Fruit fly (Drosophila melanogaster) whole organism, embryonic: Measurements from ENCODE around the gene CG33060.

Source experiments
- Antp ChIP-seq: fragments of 200-800 bp; sonication (Bioruptor generic); optimal IDR thresholded peaks from 3 replicates; lab custom pipeline; 2016; ENCODE audit warnings: missing biosample characterization, missing genetic modification characterization
- Asciz ChIP-seq: fragments of 200-800 bp; sonication (Bioruptor generic); optimal IDR thresholded peaks from 2 replicates; lab custom pipeline; 2017; ENCODE audit warnings: missing biosample characterization, mild to moderate bottlenecking, missing genetic modification characterization, missing genetic modification reagents
- BEAF-32 ChIP-seq: fragments of 200-800 bp; sonication (Bioruptor generic); optimal IDR thresholded peaks from 3 replicates; lab custom pipeline; 2017; ENCODE audit warnings: missing biosample characterization, missing genetic modification characterization, mild to moderate bottlenecking, moderate library complexity, missing genetic modification reagents
- Bdp1 ChIP-seq: fragments of 200-800 bp; sonication (Bioruptor generic); optimal IDR thresholded peaks from 3 replicates; lab custom pipeline; 2016; ENCODE audit warnings: missing biosample characterization, missing genetic modification characterization
- CG10431 ChIP-seq: fragments of 200-800 bp; sonication (Bioruptor generic); optimal IDR thresholded peaks from 3 replicates; lab custom pipeline; 2018; ENCODE audit warnings: missing biosample characterization, mild to moderate bottlenecking, missing genetic modification characterization
- CG11504 ChIP-seq: fragments of 200-800 bp; sonication (Bioruptor generic); optimal IDR thresholded peaks from 3 replicates; lab custom pipeline; 2019; ENCODE audit warnings: missing biosample characterization, mild to moderate bottlenecking, missing genetic modification characterization, moderate library complexity
- CG14965 ChIP-seq: fragments of 200-800 bp; sonication (Bioruptor generic); optimal IDR thresholded peaks from 2 replicates; lab custom pipeline; 2016; ENCODE audit warnings: missing biosample characterization, missing genetic modification characterization, borderline replicate concordance
- CG15696 ChIP-seq: fragments of 200-800 bp; sonication (Bioruptor generic); optimal IDR thresholded peaks from 2 replicates; lab custom pipeline; 2019; ENCODE audit warnings: missing biosample characterization, mild to moderate bottlenecking, missing genetic modification characterization, moderate library complexity
- CG17328 ChIP-seq: fragments of 200-800 bp; sonication (Bioruptor generic); IDR thresholded peaks from 2 replicates; pipeline ENCODE4 v1.3.6; 2022; ENCODE audit warnings: missing biosample characterization, missing genetic modification characterization
- CG2712 ChIP-seq: fragments of 200-800 bp; optimal IDR thresholded peaks from 3 replicates; lab custom pipeline; 2019; ENCODE audit warnings: missing biosample characterization, mild to moderate bottlenecking, missing genetic modification characterization, moderate library complexity
- CG2889 ChIP-seq: fragments of 200-800 bp; sonication (Bioruptor generic); IDR thresholded peaks from 3 replicates; pipeline ENCODE4 v1.3.6; 2022; ENCODE audit warnings: missing biosample characterization, missing genetic modification characterization
- CG3726 ChIP-seq: fragments of 200-800 bp; sonication (Bioruptor generic); IDR thresholded peaks from 3 replicates; pipeline ENCODE4, ENCODE4 v1.3.6; 2022; ENCODE audit warnings: missing biosample characterization, missing genetic modification characterization
- CG3995 ChIP-seq: fragments of 200-800 bp; sonication (Bioruptor generic); optimal IDR thresholded peaks from 3 replicates; lab custom pipeline; 2016; ENCODE audit warnings: missing biosample characterization, missing genetic modification characterization
- CG4328 ChIP-seq: fragments of 200-800 bp; sonication (Bioruptor generic); optimal IDR thresholded peaks from 3 replicates; lab custom pipeline; 2017; ENCODE audit warnings: missing biosample characterization, missing genetic modification reagents, missing genetic modification characterization
- CG4730 ChIP-seq: fragments of 200-800 bp; sonication (Bioruptor generic); IDR thresholded peaks from 2 replicates; pipeline ENCODE4 v1.3.6; 2022; ENCODE audit warnings: missing biosample characterization, missing genetic modification characterization
- CG5180 ChIP-seq: fragments of 200-800 bp; sonication (Bioruptor generic); optimal IDR thresholded peaks from 3 replicates; lab custom pipeline; 2017; ENCODE audit warnings: missing biosample characterization, missing genetic modification characterization, mild to moderate bottlenecking, moderate library complexity, missing genetic modification reagents
- CG6272 ChIP-seq: fragments of 200-800 bp; sonication (Bioruptor generic); IDR thresholded peaks from 2 replicates; pipeline ENCODE4 v1.3.6; 2022; ENCODE audit warnings: missing biosample characterization, missing genetic modification characterization
- CG7271 ChIP-seq: fragments of 200-800 bp; sonication (Bioruptor generic); optimal IDR thresholded peaks from 2 replicates; lab custom pipeline; 2018; ENCODE audit warnings: missing biosample characterization, mild to moderate bottlenecking, missing genetic modification characterization, moderate library complexity
- CG7987 ChIP-seq: fragments of 200-800 bp; sonication (Bioruptor generic); optimal IDR thresholded peaks from 2 replicates; lab custom pipeline; 2018; ENCODE audit warnings: missing biosample characterization, mild to moderate bottlenecking, missing genetic modification characterization, moderate library complexity
- CG8478 ChIP-seq: fragments of >200 bp; optimal IDR thresholded peaks from 2 replicates; lab custom pipeline; 2018
- Dad ChIP-seq: fragments of 200-800 bp; sonication (Bioruptor generic); optimal IDR thresholded peaks from 3 replicates; lab custom pipeline; 2016; ENCODE audit warnings: missing biosample characterization, missing genetic modification characterization
- Eip74EF ChIP-seq, 2 experiments: fragments of 200-800 bp in 1 of 2; fragments of >200 bp in 1 of 2; sonication (Bioruptor generic) in 1 of 2; optimal IDR thresholded peaks; 2 replicates each; lab custom pipeline; 2017 to 2019; ENCODE audit warnings: missing biosample characterization in 2 of 2, missing genetic modification characterization in 2 of 2, mild to moderate bottlenecking in 1 of 2, moderate library complexity in 1 of 2
- HHEX ChIP-seq: fragments of 200-800 bp; sonication (Bioruptor generic); optimal IDR thresholded peaks from 3 replicates; lab custom pipeline; 2017; ENCODE audit warnings: missing biosample characterization, mild to moderate bottlenecking, missing genetic modification characterization, missing genetic modification reagents
- HmgZ ChIP-seq: fragments of 200-800 bp; sonication (Bioruptor generic); optimal IDR thresholded peaks from 2 replicates; lab custom pipeline; 2018; ENCODE audit warnings: missing biosample characterization, mild to moderate bottlenecking, missing genetic modification characterization
- Hr39 ChIP-seq: fragments of >200 bp; optimal IDR thresholded peaks from 2 replicates; lab custom pipeline; 2017
- Side ChIP-seq: fragments of 200-800 bp; sonication (Bioruptor generic); optimal IDR thresholded peaks from 2 replicates; lab custom pipeline; 2016; ENCODE audit warnings: missing biosample characterization, missing genetic modification characterization
- Sin3A ChIP-seq: fragments of >200 bp; optimal IDR thresholded peaks from 2 replicates; lab custom pipeline; 2018
- Sox102F ChIP-seq: fragments of 200-800 bp; sonication (Bioruptor generic); optimal IDR thresholded peaks from 2 replicates; lab custom pipeline; 2018; ENCODE audit warnings: missing biosample characterization, mild to moderate bottlenecking, missing genetic modification characterization, moderate library complexity
- Trl ChIP-seq, 3 experiments: fragments of >200 bp in 2 of 3; fragments of 200-800 bp in 1 of 3; sonication (Bioruptor generic) in 1 of 3; optimal IDR thresholded peaks; 2 replicates in 1 of 3; 3 replicates in 2 of 3; lab custom pipeline; 2016 to 2017; ENCODE audit warnings: missing biosample characterization in 1 of 3, missing genetic modification characterization in 1 of 3
- aop ChIP-seq: fragments of 200-800 bp; sonication (Bioruptor generic); IDR thresholded peaks from 2 replicates; pipeline ENCODE4 v1.3.6; 2022; ENCODE audit warnings: missing biosample characterization, missing genetic modification characterization
- ase ChIP-seq: fragments of 200-800 bp; sonication (Bioruptor generic); IDR thresholded peaks from 3 replicates; pipeline ENCODE4 v1.3.6; 2022; ENCODE audit warnings: missing biosample characterization, missing genetic modification characterization
- bab2 ChIP-seq: fragments of 200-800 bp; sonication (Bioruptor generic); optimal IDR thresholded peaks from 2 replicates; lab custom pipeline; 2016; ENCODE audit warnings: missing biosample characterization, missing genetic modification characterization
- bigmax ChIP-seq: fragments of 200-800 bp; sonication (Bioruptor generic); optimal IDR thresholded peaks from 2 replicates; lab custom pipeline; 2018; ENCODE audit warnings: missing biosample characterization, mild to moderate bottlenecking, missing genetic modification characterization
- cas ChIP-seq: fragments of 200-800 bp; sonication (Bioruptor generic); IDR thresholded peaks from 2 replicates; pipeline ENCODE4 v1.3.6; 2022; ENCODE audit warnings: missing biosample characterization, missing genetic modification characterization
- chm ChIP-seq: fragments of 200-800 bp; sonication (Bioruptor generic); IDR thresholded peaks from 2 replicates; pipeline ENCODE4 v1.3.6; 2022; ENCODE audit warnings: missing biosample characterization, missing genetic modification characterization
- crp ChIP-seq, 2 experiments: fragments of 200-800 bp; sonication (Bioruptor generic); optimal IDR thresholded peaks; 2 replicates in 1 of 2; 3 replicates in 1 of 2; lab custom pipeline; 2017; ENCODE audit warnings: missing biosample characterization in 2 of 2, missing genetic modification characterization in 2 of 2, mild to moderate bottlenecking in 1 of 2, moderate library complexity in 1 of 2
- hbn ChIP-seq: fragments of 200-800 bp; sonication (Bioruptor generic); IDR thresholded peaks from 2 replicates; pipeline ENCODE4 v1.3.6; 2022; ENCODE audit warnings: missing biosample characterization, missing genetic modification characterization; ENCODE audit not compliant: partially characterized antibody
- lola ChIP-seq, 3 experiments: fragments of >200 bp in 2 of 3; fragments of 200-800 bp in 1 of 3; sonication (Bioruptor generic) in 1 of 3; optimal IDR thresholded peaks; 2 replicates each; lab custom pipeline; 2017 to 2019; ENCODE audit warnings: missing biosample characterization in 3 of 3, missing genetic modification characterization in 3 of 3, mild to moderate bottlenecking in 1 of 3, moderate library complexity in 1 of 3
- mld ChIP-seq: fragments of 200-800 bp; sonication (Bioruptor generic); IDR thresholded peaks from 3 replicates; pipeline ENCODE4 v1.3.6; 2022; ENCODE audit warnings: missing biosample characterization, missing genetic modification characterization; ENCODE audit not compliant: partially characterized antibody
- onecut ChIP-seq: fragments of 200-800 bp; sonication (Bioruptor generic); IDR thresholded peaks from 2 replicates; pipeline ENCODE4 v1.3.6; 2022; ENCODE audit warnings: missing biosample characterization, missing genetic modification characterization
- pan ChIP-seq, 4 experiments: fragments of >200 bp in 3 of 4; fragments of 200-800 bp in 1 of 4; sonication (Bioruptor generic) in 1 of 4; optimal IDR thresholded peaks in 3 of 4; IDR thresholded peaks in 1 of 4; 2 replicates each; pipeline versions ENCODE4 v1.3.6 to Lab custom; 2017 to 2022; ENCODE audit warnings: missing biosample characterization in 2 of 4, missing genetic modification characterization in 2 of 4, mixed read lengths in 1 of 4
- peb ChIP-seq: fragments of 200-800 bp; sonication (Bioruptor generic); IDR thresholded peaks from 2 replicates; pipeline ENCODE4 v1.3.6; 2022; ENCODE audit warnings: missing biosample characterization, missing genetic modification characterization
- prd ChIP-seq, 3 experiments: fragments of >200 bp in 2 of 3; fragments of 200-800 bp in 1 of 3; sonication (Bioruptor generic) in 1 of 3; optimal IDR thresholded peaks in 2 of 3; IDR thresholded peaks in 1 of 3; 2 replicates in 2 of 3; 3 replicates in 1 of 3; pipeline versions ENCODE4 v1.3.6 to Lab custom; 2017 to 2022; ENCODE audit warnings: missing biosample characterization in 1 of 3, missing genetic modification characterization in 1 of 3
- sens-2 ChIP-seq: fragments of 200-800 bp; sonication (Bioruptor generic); IDR thresholded peaks from 2 replicates; pipeline ENCODE4 v1.3.6; 2022; ENCODE audit warnings: missing biosample characterization, missing genetic modification characterization
- sima ChIP-seq: fragments of 200-800 bp; sonication (Bioruptor generic); optimal IDR thresholded peaks from 2 replicates; lab custom pipeline; 2016; ENCODE audit warnings: missing biosample characterization, missing genetic modification characterization
- tx ChIP-seq: fragments of 200-800 bp; sonication (Bioruptor generic); optimal IDR thresholded peaks from 2 replicates; lab custom pipeline; 2016; ENCODE audit warnings: missing biosample characterization, missing genetic modification characterization
- wek ChIP-seq: fragments of 200-800 bp; sonication (Bioruptor generic); optimal IDR thresholded peaks from 3 replicates; lab custom pipeline; 2018; ENCODE audit warnings: missing biosample characterization, mild to moderate bottlenecking, missing genetic modification characterization, moderate library complexity
- zen2 ChIP-seq: fragments of 200-800 bp; sonication (Bioruptor generic); IDR thresholded peaks from 3 replicates; pipeline ENCODE4 v1.3.6; 2022; ENCODE audit warnings: missing biosample characterization, missing genetic modification characterization; ENCODE audit not compliant: partially characterized antibody

CG33060 gene

DNA sequence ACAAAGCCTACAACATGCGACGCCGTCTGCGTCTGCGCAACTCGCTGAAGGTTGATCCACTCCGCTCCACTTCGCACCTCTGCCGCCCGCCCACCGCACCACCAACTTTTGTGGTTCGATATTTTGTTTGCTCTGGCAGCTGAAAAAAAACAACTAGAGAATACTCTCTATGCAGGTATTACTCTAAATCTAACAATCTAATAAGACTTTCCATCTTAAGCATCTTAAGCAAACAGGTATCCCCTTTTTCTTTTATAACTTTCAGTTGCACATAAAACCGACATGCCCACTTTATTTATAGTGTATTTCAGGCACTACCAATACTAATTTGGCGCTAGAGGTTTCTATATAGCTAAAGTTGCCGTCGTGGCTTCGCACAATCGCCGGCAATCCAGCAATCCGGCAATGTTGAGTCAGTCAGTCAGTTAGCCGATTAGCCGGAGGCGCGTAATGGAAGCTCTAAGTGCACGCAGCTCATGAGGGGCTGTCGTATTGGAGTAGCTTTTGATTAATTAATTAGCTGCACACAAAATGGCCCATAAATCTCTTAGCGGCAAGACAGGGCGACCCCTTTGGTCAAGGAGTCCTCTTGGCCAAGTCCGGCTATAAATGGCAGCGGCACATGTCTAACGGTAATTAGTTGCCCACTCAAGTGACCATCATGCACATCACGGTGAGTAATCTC lies 2.5 kb upstream of the CG33060 start, which contains the start of gene CG13058 (continued):
- no peak for TF ChIP-seq CG15696 (tag; lab: Kevin White, UChicago)
- TF ChIP-seq ase (GFP tag; lab: Robert Waterston, UW) = no peak
- no peak; the same call in 1 of the 2 replicates for TF ChIP-seq chm
- TF ChIP-seq HmgZ (tag; lab: Kevin White, UChicago) = peak; percentile 65
- no peak for TF ChIP-seq Side (GFP tag; lab: Kevin White, UChicago)
- no peak for TF ChIP-seq bab2 (GFP tag; lab: Kevin White, UChicago)
- no peak for TF ChIP-seq CG7271 (tag; lab: Kevin White, UChicago)
- TF ChIP-seq CG3726 (GFP tag; lab: Robert Waterston, UW) = no peak
- TF ChIP-seq BEAF-32 (GFP tag; lab: Kevin White, UChicago) = no peak
- TF ChIP-seq aop (GFP tag; lab: Robert Waterston, UW) = no peak
- no peak for TF ChIP-seq CG8478 (lab: Kevin White, UChicago)
- TF ChIP-seq Antp (GFP tag; lab: Kevin White, UChicago) = no peak
- TF ChIP-seq Trl (optimal IDR thresholded peaks at IDR 0.05; lab: Kevin White, UChicago) = no peak
- TF ChIP-seq Trl (GFP tag; optimal IDR thresholded peaks at IDR 0.05; lab: Kevin White, UChicago) = no peak
- TF ChIP-seq CG3995 = no peak
- TF ChIP-seq CG10431 (GFP tag; lab: Kevin White, UChicago) = no peak
- TF ChIP-seq Eip74EF (GFP tag; optimal IDR thresholded peaks at IDR 0.05; lab: Kevin White, UChicago) = peak in 1 of 2 experiments; percentile 15
- no peak for TF ChIP-seq CG4328
- TF ChIP-seq Sin3A = no peak
- TF ChIP-seq peb = no peak
- no peak for TF ChIP-seq cas
- TF ChIP-seq CG2889 (GFP tag; lab: Robert Waterston, UW) = 0 out of 3 replicates have a peak, but pooled peaks have one; percentile 34
- no peak for TF ChIP-seq Asciz (GFP tag; lab: Kevin White, UChicago)
- TF ChIP-seq sens-2 = peak; percentile 52
- TF ChIP-seq pan (optimal IDR thresholded peaks at IDR 0.05; lab: Kevin White, UChicago) = no peak
- no peak for TF ChIP-seq pan (GFP tag; optimal IDR thresholded peaks at IDR 0.05 in 1 of 2, IDR thresholded peaks at IDR 0.05 in 1 of 2)
- no peak for TF ChIP-seq sima
- TF ChIP-seq Dad (GFP tag; lab: Kevin White, UChicago) = no peak
- TF ChIP-seq Bdp1 (GFP tag; lab: Kevin White, UChicago) = peak; percentile 10
- no peak for TF ChIP-seq zen2 (GFP tag; lab: Robert Waterston, UW)
- TF ChIP-seq CG7987 (GFP tag; lab: Kevin White, UChicago) = peak; percentile 9
- TF ChIP-seq CG14965 (GFP tag; lab: Kevin White, UChicago) = no peak
- no peak; the same call in 1 of the 2 replicates for TF ChIP-seq CG4730 (GFP tag; lab: Robert Waterston, UW)
- no peak for TF ChIP-seq CG6272 (GFP tag; lab: Robert Waterston, UW)
- no peak for TF ChIP-seq wek
- TF ChIP-seq bigmax (GFP tag; lab: Kevin White, UChicago) = no peak
- peak; percentile 71; the same call in 1 of the 2 replicates for TF ChIP-seq CG17328 (GFP tag; lab: Robert Waterston, UW)
- TF ChIP-seq mld (GFP tag; lab: Robert Waterston, UW) = no peak
- TF ChIP-seq onecut (GFP tag; lab: Robert Waterston, UW) = peak; percentile 30; the same call in 1 of the 2 replicates
- no peak for TF ChIP-seq Hr39 (lab: Kevin White, UChicago)
- TF ChIP-seq tx (GFP tag; lab: Kevin White, UChicago) = peak; percentile 72
- no peak for TF ChIP-seq CG2712 (tag; lab: Kevin White, UChicago)
- TF ChIP-seq Sox102F = peak; percentile 75
- TF ChIP-seq crp (GFP tag; optimal IDR thresholded peaks at IDR 0.05; lab: Kevin White, UChicago) = peak in 1 of 2 experiments; percentile 15
- TF ChIP-seq CG11504 = peak; percentile 83
- TF ChIP-seq HHEX = peak; percentile 59
- no peak for TF ChIP-seq prd (optimal IDR thresholded peaks at IDR 0.05; lab: Kevin White, UChicago)
- TF ChIP-seq prd (GFP tag; IDR thresholded peaks at IDR 0.05; lab: Robert Waterston, UW) = no peak; the same call in 2 of the 3 replicates
- peak; percentile 57 for TF ChIP-seq CG5180
- no peak for TF ChIP-seq hbn (GFP tag; lab: Robert Waterston, UW)
- TF ChIP-seq lola (GFP tag; optimal IDR thresholded peaks at IDR 0.05; lab: Kevin White, UChicago) = no peak
